Fruit fly (Drosophila melanogaster) whole organism, embryonic: ENCODE measurements around the gene AstCC.

Source experiments
- Ada2b ChIP-seq: fragments of 200-800 bp; sonication (Bioruptor generic); IDR thresholded peaks from 2 replicates; pipeline ENCODE4 v1.3.6; 2022; ENCODE audit warnings: missing biosample characterization, missing genetic modification characterization
- CG10274 ChIP-seq: fragments of 200-800 bp; sonication (Bioruptor generic); optimal IDR thresholded peaks from 3 replicates; lab custom pipeline; 2017; ENCODE audit warnings: missing biosample characterization, mild to moderate bottlenecking, missing genetic modification characterization
- CG11247 ChIP-seq: fragments of 200-800 bp; sonication (Bioruptor generic); IDR thresholded peaks from 2 replicates; pipeline ENCODE4 v1.3.6; 2022; ENCODE audit warnings: missing biosample characterization, missing genetic modification characterization
- CG11695 ChIP-seq: fragments of 200-800 bp; sonication (Bioruptor generic); IDR thresholded peaks from 3 replicates; pipeline ENCODE4 v1.3.6; 2022; ENCODE audit warnings: missing biosample characterization, missing genetic modification characterization
- CG14710 ChIP-seq: fragments of 200-800 bp; sonication (Bioruptor generic); optimal IDR thresholded peaks from 3 replicates; lab custom pipeline; 2019; ENCODE audit warnings: missing biosample characterization, mild to moderate bottlenecking, missing genetic modification characterization, moderate library complexity
- CG15269 ChIP-seq: fragments of 200-800 bp; sonication (Bioruptor generic); optimal IDR thresholded peaks from 2 replicates; lab custom pipeline; 2018; ENCODE audit warnings: missing biosample characterization, mild to moderate bottlenecking, missing genetic modification characterization, moderate library complexity
- CG1603 ChIP-seq: fragments of 200-800 bp; sonication (Bioruptor generic); optimal IDR thresholded peaks from 2 replicates; lab custom pipeline; 2019; ENCODE audit warnings: missing biosample characterization, mild to moderate bottlenecking, missing genetic modification characterization, moderate library complexity
- CG18619 ChIP-seq: fragments of 200-800 bp; sonication (Bioruptor generic); optimal IDR thresholded peaks from 3 replicates; lab custom pipeline; 2017; ENCODE audit warnings: missing biosample characterization, mild to moderate bottlenecking, missing genetic modification characterization
- CG2678 ChIP-seq: fragments of 200-800 bp; sonication (Bioruptor generic); optimal IDR thresholded peaks from 3 replicates; lab custom pipeline; 2019; ENCODE audit warnings: missing biosample characterization, mild to moderate bottlenecking, missing genetic modification characterization, moderate library complexity
- CG2889 ChIP-seq: fragments of 200-800 bp; sonication (Bioruptor generic); IDR thresholded peaks from 3 replicates; pipeline ENCODE4 v1.3.6; 2022; ENCODE audit warnings: missing biosample characterization, missing genetic modification characterization
- CG32772 ChIP-seq: fragments of 200-800 bp; sonication (Bioruptor generic); IDR thresholded peaks from 2 replicates; pipeline ENCODE4 v1.3.6; 2022; ENCODE audit warnings: missing biosample characterization, missing genetic modification characterization
- CG4707 ChIP-seq: fragments of 200-800 bp; sonication (Bioruptor generic); optimal IDR thresholded peaks from 2 replicates; lab custom pipeline; 2018; ENCODE audit warnings: missing biosample characterization, mild to moderate bottlenecking, missing genetic modification characterization, moderate library complexity
- CG4730 ChIP-seq: fragments of 200-800 bp; sonication (Bioruptor generic); IDR thresholded peaks from 2 replicates; pipeline ENCODE4 v1.3.6; 2022; ENCODE audit warnings: missing biosample characterization, missing genetic modification characterization
- CG5953 ChIP-seq: fragments of 200-800 bp; sonication (Bioruptor generic); IDR thresholded peaks from 2 replicates; pipeline ENCODE4 v1.3.6; 2022; ENCODE audit warnings: missing biosample characterization, missing genetic modification characterization
- CG9817 ChIP-seq: fragments of 200-800 bp; sonication (Bioruptor generic); optimal IDR thresholded peaks from 2 replicates; lab custom pipeline; 2018; ENCODE audit warnings: missing biosample characterization, mild to moderate bottlenecking, missing genetic modification characterization, moderate library complexity
- CoRest ChIP-seq: fragments of 200-800 bp; sonication (Bioruptor generic); optimal IDR thresholded peaks from 3 replicates; lab custom pipeline; 2018; ENCODE audit warnings: missing biosample characterization, mild to moderate bottlenecking, missing genetic modification characterization, moderate library complexity
- Dp ChIP-seq: fragments of 200-800 bp; sonication (Bioruptor generic); optimal IDR thresholded peaks from 2 replicates; lab custom pipeline; 2018; ENCODE audit warnings: missing biosample characterization, mild to moderate bottlenecking, missing genetic modification characterization, moderate library complexity
- Drgx ChIP-seq: fragments of 200-800 bp; sonication (Bioruptor generic); IDR thresholded peaks from 2 replicates; pipeline ENCODE4 v1.3.6; 2022; ENCODE audit warnings: missing biosample characterization, missing genetic modification characterization
- E2f1 ChIP-seq: fragments of 200-800 bp; sonication (Bioruptor generic); IDR thresholded peaks from 2 replicates; pipeline ENCODE4 v1.3.6; 2022; ENCODE audit warnings: missing biosample characterization, missing genetic modification characterization
- Gug ChIP-seq: fragments of 200-800 bp; sonication (Bioruptor generic); IDR thresholded peaks from 4 replicates; pipeline ENCODE4 v1.3.6; 2022; ENCODE audit warnings: missing biosample characterization, missing genetic modification characterization
- Hr78 ChIP-seq, 2 experiments: fragments of 200-800 bp in 1 of 2; fragments of >200 bp in 1 of 2; sonication (Bioruptor generic) in 1 of 2; optimal IDR thresholded peaks; 2 replicates each; lab custom pipeline; 2017 to 2019; ENCODE audit warnings: missing biosample characterization in 2 of 2, missing genetic modification characterization in 2 of 2, mild to moderate bottlenecking in 1 of 2, moderate library complexity in 1 of 2
- Mrtf ChIP-seq: fragments of 200-800 bp; sonication (Bioruptor generic); IDR thresholded peaks from 3 replicates; pipeline ENCODE4 v1.3.6; 2022; ENCODE audit warnings: missing biosample characterization, missing genetic modification characterization
- Ptx1 ChIP-seq: fragments of 200-800 bp; sonication (Bioruptor generic); IDR thresholded peaks from 2 replicates; pipeline ENCODE4 v1.3.6; 2022; ENCODE audit warnings: missing biosample characterization, missing genetic modification characterization
- Rx ChIP-seq: fragments of 200-800 bp; sonication (Bioruptor generic); IDR thresholded peaks from 2 replicates; pipeline ENCODE4 v1.3.6; 2022; ENCODE audit warnings: missing biosample characterization, missing genetic modification characterization
- bsh ChIP-seq, 2 experiments: fragments of 200-800 bp; sonication (Bioruptor generic); optimal IDR thresholded peaks; 2 replicates each; lab custom pipeline; 2017 to 2018; ENCODE audit warnings: mild to moderate bottlenecking in 2 of 2, missing biosample characterization in 2 of 2, missing genetic modification characterization in 2 of 2, moderate library complexity in 1 of 2
- ci ChIP-seq: fragments of 200-800 bp; sonication (Bioruptor generic); IDR thresholded peaks from 3 replicates; pipeline ENCODE4 v1.3.6; 2022; ENCODE audit warnings: missing biosample characterization, missing genetic modification characterization
- exex ChIP-seq: fragments of 200-800 bp; sonication (Bioruptor generic); optimal IDR thresholded peaks from 4 replicates; lab custom pipeline; 2018; ENCODE audit warnings: missing biosample characterization, mild to moderate bottlenecking, missing genetic modification characterization, moderate library complexity
- eyg ChIP-seq: fragments of 200-800 bp; sonication (Bioruptor generic); optimal IDR thresholded peaks from 3 replicates; lab custom pipeline; 2016; ENCODE audit warnings: missing biosample characterization, missing genetic modification characterization
- fd102C ChIP-seq: fragments of 200-800 bp; sonication (Bioruptor generic); optimal IDR thresholded peaks from 2 replicates; lab custom pipeline; 2018; ENCODE audit warnings: missing biosample characterization, mild to moderate bottlenecking, missing genetic modification characterization, moderate library complexity
- fd64A ChIP-seq: fragments of 200-800 bp; sonication (Bioruptor generic); optimal IDR thresholded peaks from 3 replicates; lab custom pipeline; 2018; ENCODE audit warnings: missing biosample characterization, mild to moderate bottlenecking, missing genetic modification characterization
- fd96Cb ChIP-seq: fragments of 200-800 bp; sonication (Bioruptor generic); optimal IDR thresholded peaks from 2 replicates; lab custom pipeline; 2018; ENCODE audit warnings: missing biosample characterization, mild to moderate bottlenecking, missing genetic modification characterization, moderate library complexity
- hkb ChIP-seq, 2 experiments: fragments of 200-800 bp in 1 of 2; fragments of >200 bp in 1 of 2; sonication (Bioruptor generic) in 1 of 2; IDR thresholded peaks in 1 of 2; optimal IDR thresholded peaks in 1 of 2; 2 replicates each; pipeline versions ENCODE4 v1.3.6 to Lab custom; 2017 to 2022; ENCODE audit warnings: missing biosample characterization in 1 of 2, missing genetic modification characterization in 1 of 2
- nom ChIP-seq: fragments of 200-800 bp; sonication (Bioruptor generic); optimal IDR thresholded peaks from 2 replicates; lab custom pipeline; 2017; ENCODE audit warnings: missing biosample characterization, missing genetic modification characterization, mild to moderate bottlenecking, moderate library complexity, missing genetic modification reagents
- onecut ChIP-seq: fragments of 200-800 bp; sonication (Bioruptor generic); IDR thresholded peaks from 2 replicates; pipeline ENCODE4 v1.3.6; 2022; ENCODE audit warnings: missing biosample characterization, missing genetic modification characterization
- prd ChIP-seq, 3 experiments: fragments of >200 bp in 2 of 3; fragments of 200-800 bp in 1 of 3; sonication (Bioruptor generic) in 1 of 3; optimal IDR thresholded peaks in 2 of 3; IDR thresholded peaks in 1 of 3; 2 replicates in 2 of 3; 3 replicates in 1 of 3; pipeline versions ENCODE4 v1.3.6 to Lab custom; 2017 to 2022; ENCODE audit warnings: missing biosample characterization in 1 of 3, missing genetic modification characterization in 1 of 3
- sisA ChIP-seq: fragments of 200-800 bp; sonication (Bioruptor generic); IDR thresholded peaks from 2 replicates; pipeline ENCODE4 v1.3.6; 2022; ENCODE audit warnings: missing biosample characterization, missing genetic modification characterization
- slbo ChIP-seq: fragments of 200-800 bp; sonication (Bioruptor generic); IDR thresholded peaks from 2 replicates; pipeline ENCODE4 v1.3.6; 2022; ENCODE audit warnings: missing biosample characterization, missing genetic modification characterization
- sr ChIP-seq: fragments of 200-800 bp; sonication (Bioruptor generic); IDR thresholded peaks from 3 replicates; pipeline ENCODE4 v1.3.6; 2022; ENCODE audit warnings: missing biosample characterization, missing genetic modification characterization
- tgo ChIP-seq: fragments of 200-800 bp; sonication (Bioruptor generic); IDR thresholded peaks from 3 replicates; pipeline ENCODE4 v1.3.6; 2022; ENCODE audit warnings: missing biosample characterization, missing genetic modification characterization
- unpg ChIP-seq: fragments of 200-800 bp; sonication (Bioruptor generic); optimal IDR thresholded peaks from 3 replicates; lab custom pipeline; 2018; ENCODE audit warnings: missing biosample characterization, mild to moderate bottlenecking, missing genetic modification characterization, moderate library complexity
- zfh1 ChIP-seq: fragments of 200-800 bp; sonication (Bioruptor generic); IDR thresholded peaks from 3 replicates; pipeline ENCODE4 v1.3.6; 2022; ENCODE audit warnings: missing biosample characterization, missing genetic modification characterization

AstCC gene

dm6 chr2L:11053018-11053807 is 31.8 kb downstream of the AstCC start (continued):
- TF ChIP-seq sisA (GFP tag; lab: Robert Waterston, UW) (0 out of 2 replicates have a peak, but pooled peaks have one; percentile 37), ci (GFP tag; lab: Robert Waterston, UW) (peak; percentile 55; the same call in 1 of the 3 replicates), nom (GFP tag; lab: Kevin White, UChicago) (peak; percentile 85), CG32772 (peak; percentile 34; the same call in 1 of the 2 replicates), Dp (GFP tag; lab: Kevin White, UChicago) (no peak), onecut (GFP tag; lab: Robert Waterston, UW) (peak; percentile 10; the same call in 1 of the 2 replicates), slbo (peak; percentile 29; the same call in 1 of the 2 replicates), fd64A (GFP tag; lab: Kevin White, UChicago) (no peak), tgo (0 out of 3 replicates have a peak, but pooled peaks have one; percentile 26), CG2889 (GFP tag; lab: Robert Waterston, UW) (no peak), CG9817 (tag; lab: Kevin White, UChicago) (no peak), CG15269 (tag; lab: Kevin White, UChicago) (peak; percentile 37), CoRest (tag; lab: Kevin White, UChicago) (no peak), fd96Cb (peak; percentile 6), Mrtf (no peak), Rx (GFP tag; lab: Robert Waterston, UW) (0 out of 2 replicates have a peak, but pooled peaks have one; percentile 11), Ptx1 (GFP tag; lab: Robert Waterston, UW) (peak; percentile 74), CG18619 (no peak), bsh (GFP tag; optimal IDR thresholded peaks at IDR 0.05; lab: Kevin White, UChicago) (peak in 1 of 2 experiments; percentile 29), CG10274 (GFP tag; lab: Kevin White, UChicago) (no peak), sr (GFP tag; lab: Robert Waterston, UW) (0 out of 3 replicates have a peak, but pooled peaks have one; percentile 11), eyg (GFP tag; lab: Kevin White, UChicago) (no peak), CG14710 (no peak), prd (optimal IDR thresholded peaks at IDR 0.05; lab: Kevin White, UChicago) (no peak), prd (GFP tag; IDR thresholded peaks at IDR 0.05; lab: Robert Waterston, UW) (peak; percentile 32; the same call in 1 of the 3 replicates), hkb (optimal IDR thresholded peaks at IDR 0.05; lab: Kevin White, UChicago) (no peak), hkb (GFP tag; IDR thresholded peaks at IDR 0.05; lab: Robert Waterston, UW) (peak; percentile 57), zfh1 (GFP tag; lab: Robert Waterston, UW) (0 out of 3 replicates have a peak, but pooled peaks have one; percentile 22), E2f1 (GFP tag; lab: Robert Waterston, UW) (0 out of 2 replicates have a peak, but pooled peaks have one; percentile 15), Ada2b (GFP tag; lab: Robert Waterston, UW) (peak; percentile 52), unpg (GFP tag; lab: Kevin White, UChicago) (peak; percentile 28), Drgx (GFP tag; lab: Robert Waterston, UW) (peak; percentile 69), CG5953 (GFP tag; lab: Robert Waterston, UW) (no peak), CG2678 (tag; lab: Kevin White, UChicago) (peak; percentile 33), exex (tag; lab: Kevin White, UChicago) (no peak), CG1603 (tag; lab: Kevin White, UChicago) (no peak), fd102C (GFP tag; lab: Kevin White, UChicago) (no peak), CG4707 (GFP tag; lab: Kevin White, UChicago) (no peak), CG11247 (GFP tag; lab: Robert Waterston, UW) (no peak), CG11695 (GFP tag; lab: Robert Waterston, UW) (peak; percentile 57; the same call in 1 of the 3 replicates), Hr78 (GFP tag; optimal IDR thresholded peaks at IDR 0.05; lab: Kevin White, UChicago) (peak in 1 of 2 experiments; percentile 62), Gug (peak; percentile 14; the same call in 1 of the 4 replicates), CG4730 (GFP tag; lab: Robert Waterston, UW) (0 out of 2 replicates have a peak, but pooled peaks have one; percentile 17)
